Worm (Caenorhabditis elegans) whole organism, early embryonic: ENCODE data around the gene R01B10.2.

Source experiments
- F13C5.2 ChIP-seq: sonication (generic microtip); optimal IDR thresholded peaks from 2 replicates; lab custom pipeline; 2017; ENCODE audit warnings: mild to moderate bottlenecking, missing genetic modification characterization, inconsistent platforms, missing compliant biosample characterization
- ama-1 ChIP-seq: fragments of 150-350 bp; optimal IDR thresholded peaks from 2 replicates; lab custom pipeline; 2014
- ceh-36 ChIP-seq: sonication (generic microtip); optimal IDR thresholded peaks from 2 replicates; lab custom pipeline; 2016; ENCODE audit warnings: missing genetic modification characterization, inconsistent platforms, missing compliant biosample characterization
- flt-1 ChIP-seq: fragments of 200-800 bp; sonication (Bioruptor generic); IDR thresholded peaks from 2 replicates; pipeline ENCODE4 v1.3.6; 2022; ENCODE audit warnings: missing genetic modification characterization, missing compliant biosample characterization
- hmbx-1 ChIP-seq: sonication (generic microtip); optimal IDR thresholded peaks from 2 replicates; lab custom pipeline; 2016; ENCODE audit warnings: mild to moderate bottlenecking, missing genetic modification characterization, missing compliant biosample characterization
- hnd-1 ChIP-seq: sonication (generic microtip); optimal IDR thresholded peaks from 2 replicates; lab custom pipeline; 2016; ENCODE audit warnings: missing genetic modification characterization, missing compliant biosample characterization
- scrt-1 ChIP-seq: fragments of 200-800 bp; sonication (Bioruptor generic); IDR thresholded peaks from 2 replicates; pipeline ENCODE4 v1.3.6; 2022; ENCODE audit warnings: missing genetic modification characterization, missing compliant biosample characterization
- tbx-11 ChIP-seq: fragments of 200-800 bp; sonication (Bioruptor generic); IDR thresholded peaks from 2 replicates; pipeline ENCODE4 v1.3.6; 2022; ENCODE audit warnings: missing genetic modification characterization, missing compliant biosample characterization
- tbx-37 ChIP-seq: fragments of 200-800 bp; sonication (Bioruptor generic); conservative IDR thresholded peaks from 2 replicates; pipeline ENCODE4 v1.3.6; 2022; ENCODE audit warnings: missing genetic modification reagents, missing genetic modification characterization, missing compliant biosample characterization
- tra-4 ChIP-seq: sonication (generic microtip); optimal IDR thresholded peaks from 2 replicates; lab custom pipeline; 2017; ENCODE audit warnings: missing genetic modification characterization, missing compliant biosample characterization

- TF ChIP-seq ama-1 (lab: Kevin White, UChicago) (no peak), flt-1 (GFP tag; lab: Robert Waterston, UW) (no peak), tbx-37 (GFP tag; lab: Robert Waterston, UW) (no peak), scrt-1 (GFP tag; lab: Robert Waterston, UW) (no peak), hmbx-1 (no peak), ceh-36 (tag; lab: Kevin White, UChicago) (no peak), tbx-11 (no peak), tra-4 (tag; lab: Kevin White, UChicago) (no peak), hnd-1 (tag; lab: Kevin White, UChicago) (no peak), F13C5.2 (tag; lab: Kevin White, UChicago) (no peak)
These were observed 22.1 kb upstream of the R01B10.2 start, which contains the start of gene Y38A10A.2 for ce11 chrV:6063330-6063729.
